Fruit fly (Drosophila melanogaster) whole organism, pupa: ENCODE measurements around the gene retinin.

Experiments used
- CG17806 ChIP-seq: fragments of 200-800 bp; sonication (Bioruptor generic); optimal IDR thresholded peaks from 2 replicates; lab custom pipeline; 2018; ENCODE audit warnings: missing biosample characterization, mild to moderate bottlenecking, missing genetic modification characterization, moderate library complexity
- CG32121 ChIP-seq: fragments of 200-800 bp; sonication (Bioruptor generic); IDR thresholded peaks from 2 replicates; pipeline ENCODE4 v1.3.6; 2022; ENCODE audit warnings: missing biosample characterization, missing genetic modification characterization
- CG8159 ChIP-seq: fragments of 200-800 bp; sonication (Bioruptor generic); optimal IDR thresholded peaks from 3 replicates; lab custom pipeline; 2018; ENCODE audit warnings: missing biosample characterization, mild to moderate bottlenecking, missing genetic modification characterization, moderate library complexity
- CG8301 ChIP-seq: fragments of 200-800 bp; sonication (Bioruptor generic); optimal IDR thresholded peaks from 2 replicates; lab custom pipeline; 2018; ENCODE audit warnings: missing biosample characterization, mild to moderate bottlenecking, missing genetic modification characterization
- CG9948 ChIP-seq: fragments of 200-800 bp; sonication (Bioruptor generic); optimal IDR thresholded peaks from 2 replicates; lab custom pipeline; 2018; ENCODE audit warnings: missing biosample characterization, mild to moderate bottlenecking, missing genetic modification characterization, moderate library complexity
- D1 ChIP-seq: fragments of 200-800 bp; sonication (Bioruptor generic); optimal IDR thresholded peaks from 2 replicates; lab custom pipeline; 2018; ENCODE audit warnings: missing biosample characterization, mild to moderate bottlenecking, missing genetic modification characterization, moderate library complexity
- fd96Ca ChIP-seq: fragments of 200-800 bp; sonication (Bioruptor generic); IDR thresholded peaks from 3 replicates; pipeline ENCODE4 v1.3.6; 2022; ENCODE audit warnings: missing biosample characterization, missing genetic modification characterization

- TF ChIP-seq fd96Ca (GFP tag; lab: Robert Waterston, UW) (peak; percentile 19; the same call in 1 of the 3 replicates), D1 (tag; lab: Kevin White, UChicago) (no peak), CG17806 (tag; lab: Kevin White, UChicago) (no peak), CG9948 (no peak), CG32121 (GFP tag; lab: Robert Waterston, UW) (no peak), CG8301 (tag; lab: Kevin White, UChicago) (no peak), CG8159 (tag; lab: Kevin White, UChicago) (no peak)
These were observed 40.1 kb upstream of the retinin start for dm6 chr3L:16291678-16292077.
